Worm (Caenorhabditis elegans): ENCODE data around the gene bgnt-1.4.

ce11 chrV:4730075-4730474 lies 30.7 kb upstream of the bgnt-1.4 start, which contains the start of gene tig-2:
- TF ChIP-seq nhr-11 (tag; optimal IDR thresholded peaks at IDR 0.05) (no peak), ceh-45 (GFP tag; IDR thresholded peaks at IDR 0.05) (no peak)

All from whole organism, late embryonic.